Worm (Caenorhabditis elegans) whole organism, L3 larva: ENCODE measurements around the gene rab-39.

Source experiments
- R02D3.7 ChIP-seq: fragments of 150-350 bp; optimal IDR thresholded peaks from 2 replicates; lab custom pipeline; 2014; ENCODE audit warnings: missing biosample characterization, missing genetic modification characterization
- ZK546.5 ChIP-seq: sonication (generic microtip); optimal IDR thresholded peaks from 2 replicates; lab custom pipeline; 2017; ENCODE audit warnings: missing biosample characterization, missing genetic modification characterization
- aly-2 ChIP-seq: fragments of 150-350 bp; optimal IDR thresholded peaks from 2 replicates; lab custom pipeline; 2014; ENCODE audit warnings: missing biosample characterization, missing genetic modification characterization
- ama-1 ChIP-seq: fragments of 150-350 bp; optimal IDR thresholded peaks from 2 replicates; lab custom pipeline; 2018
- ceh-16 ChIP-seq: sonication (generic microtip); optimal IDR thresholded peaks from 2 replicates; lab custom pipeline; 2017; ENCODE audit warnings: missing biosample characterization, missing genetic modification characterization
- ceh-28 ChIP-seq: fragments of 150-350 bp; optimal IDR thresholded peaks from 2 replicates; lab custom pipeline; 2014; ENCODE audit warnings: missing biosample characterization, missing genetic modification reagents, missing genetic modification characterization
- ceh-82 ChIP-seq: fragments of 150-350 bp; optimal IDR thresholded peaks from 2 replicates; lab custom pipeline; 2014; ENCODE audit warnings: missing biosample characterization, missing genetic modification characterization
- ceh-9 ChIP-seq: sonication (generic microtip); optimal IDR thresholded peaks from 2 replicates; lab custom pipeline; 2018; ENCODE audit warnings: missing biosample characterization, missing genetic modification characterization
- daf-12 ChIP-seq: fragments of 150-350 bp; optimal IDR thresholded peaks from 2 replicates; lab custom pipeline; 2014; ENCODE audit warnings: missing biosample characterization, missing genetic modification reagents, missing genetic modification characterization
- egl-27 ChIP-seq: sonication (generic microtip); optimal IDR thresholded peaks from 4 replicates; lab custom pipeline; 2017; ENCODE audit warnings: missing biosample characterization, missing genetic modification reagents, missing genetic modification characterization
- egl-5 ChIP-seq: fragments of 150-350 bp; optimal IDR thresholded peaks from 2 replicates; lab custom pipeline; 2017; ENCODE audit warnings: missing biosample characterization, missing genetic modification reagents, missing genetic modification characterization, inconsistent platforms
- elt-1 ChIP-seq: fragments of 150-350 bp; optimal IDR thresholded peaks from 2 replicates; lab custom pipeline; 2014; ENCODE audit warnings: missing biosample characterization, missing genetic modification characterization
- elt-2 ChIP-seq: sonication (generic microtip); optimal IDR thresholded peaks from 2 replicates; lab custom pipeline; 2016; ENCODE audit warnings: missing genetic modification reagents, mild to moderate bottlenecking, missing genetic modification characterization, missing compliant biosample characterization
- elt-3 ChIP-seq, 3 experiments: fragments of 150-350 bp in 1 of 3; sonication (generic microtip) in 2 of 3; optimal IDR thresholded peaks; 2 replicates in 2 of 3; 4 replicates in 1 of 3; lab custom pipeline; 2014 to 2017; ENCODE audit warnings: missing biosample characterization in 3 of 3, missing genetic modification characterization in 3 of 3
- eor-1 ChIP-seq, 2 experiments: fragments of 150-350 bp; optimal IDR thresholded peaks; 2 replicates each; lab custom pipeline; 2014 to 2018; ENCODE audit warnings: missing biosample characterization in 2 of 2, missing genetic modification characterization in 2 of 2
- fkh-10 ChIP-seq: sonication (generic microtip); optimal IDR thresholded peaks from 2 replicates; lab custom pipeline; 2017; ENCODE audit warnings: missing biosample characterization, missing genetic modification reagents, missing genetic modification characterization
- fkh-2 ChIP-seq: fragments of 150-350 bp; optimal IDR thresholded peaks from 2 replicates; lab custom pipeline; 2014; ENCODE audit warnings: missing biosample characterization, missing genetic modification reagents, missing genetic modification characterization
- hmg-11 ChIP-seq: sonication (generic microtip); optimal IDR thresholded peaks from 2 replicates; lab custom pipeline; 2016; ENCODE audit warnings: missing genetic modification characterization, missing compliant biosample characterization
- jun-1 ChIP-seq: fragments of 150-350 bp; optimal IDR thresholded peaks from 2 replicates; lab custom pipeline; 2014; ENCODE audit warnings: missing biosample characterization, missing genetic modification reagents, missing genetic modification characterization
- lin-15B ChIP-seq: fragments of 150-350 bp; optimal IDR thresholded peaks from 2 replicates; lab custom pipeline; 2014; ENCODE audit warnings: missing biosample characterization, missing genetic modification characterization
- lin-39 ChIP-seq: fragments of 150-350 bp; optimal IDR thresholded peaks from 2 replicates; lab custom pipeline; 2018; ENCODE audit warnings: missing biosample characterization, missing genetic modification reagents, missing genetic modification characterization
- lsy-12 ChIP-seq: sonication (generic microtip); optimal IDR thresholded peaks from 2 replicates; lab custom pipeline; 2016; ENCODE audit warnings: mild to moderate bottlenecking, missing genetic modification characterization, missing compliant biosample characterization
- mdl-1 ChIP-seq: fragments of 150-350 bp; optimal IDR thresholded peaks from 2 replicates; lab custom pipeline; 2014; ENCODE audit warnings: missing biosample characterization, missing genetic modification characterization
- mml-1 ChIP-seq: fragments of 150-350 bp; sonication (generic microtip); optimal IDR thresholded peaks from 3 replicates; lab custom pipeline; 2014; ENCODE audit warnings: missing biosample characterization, missing genetic modification characterization
- nfya-1 ChIP-seq: sonication (generic microtip); optimal IDR thresholded peaks from 2 replicates; lab custom pipeline; 2017; ENCODE audit warnings: missing genetic modification characterization, mild to moderate bottlenecking, missing compliant biosample characterization, antibody characterized with exemption, moderate library complexity; ENCODE audit not compliant: insufficient read depth
- nhr-11 ChIP-seq: fragments of 150-350 bp; optimal IDR thresholded peaks from 2 replicates; lab custom pipeline; 2014; ENCODE audit warnings: missing biosample characterization, missing genetic modification characterization
- nhr-12 ChIP-seq: fragments of 150-350 bp; optimal IDR thresholded peaks from 2 replicates; lab custom pipeline; 2014; ENCODE audit warnings: missing biosample characterization, missing genetic modification characterization
- nhr-23 ChIP-seq: fragments of 150-350 bp; optimal IDR thresholded peaks from 2 replicates; lab custom pipeline; 2014; ENCODE audit warnings: missing biosample characterization, missing genetic modification reagents, missing genetic modification characterization
- nhr-237 ChIP-seq: fragments of 150-350 bp; optimal IDR thresholded peaks from 2 replicates; lab custom pipeline; 2014; ENCODE audit warnings: missing biosample characterization, missing genetic modification characterization
- nhr-25 ChIP-seq: sonication (generic microtip); optimal IDR thresholded peaks from 2 replicates; lab custom pipeline; 2017; ENCODE audit warnings: missing biosample characterization, missing genetic modification characterization
- nhr-28 ChIP-seq: fragments of 150-350 bp; optimal IDR thresholded peaks from 2 replicates; lab custom pipeline; 2014; ENCODE audit warnings: missing biosample characterization, missing genetic modification characterization
- nhr-67 ChIP-seq: fragments of 150-350 bp; optimal IDR thresholded peaks from 2 replicates; lab custom pipeline; 2014; ENCODE audit warnings: missing biosample characterization, missing genetic modification characterization
- nhr-76 ChIP-seq: fragments of 150-350 bp; sonication (generic microtip); optimal IDR thresholded peaks from 5 replicates; lab custom pipeline; 2014; ENCODE audit warnings: missing biosample characterization, missing genetic modification characterization
- nhr-77 ChIP-seq: fragments of 150-350 bp; optimal IDR thresholded peaks from 2 replicates; lab custom pipeline; 2014; ENCODE audit warnings: missing biosample characterization, missing genetic modification characterization
- pha-4 ChIP-seq: fragments of 150-350 bp; optimal IDR thresholded peaks from 2 replicates; lab custom pipeline; 2014; ENCODE audit warnings: missing biosample characterization, missing genetic modification reagents, missing genetic modification characterization
- pqm-1 ChIP-seq: fragments of 150-350 bp; optimal IDR thresholded peaks from 2 replicates; lab custom pipeline; 2017; ENCODE audit warnings: missing biosample characterization, missing genetic modification characterization, inconsistent platforms
- sea-2 ChIP-seq: fragments of 150-350 bp; sonication (generic microtip); optimal IDR thresholded peaks from 4 replicates; lab custom pipeline; 2014; ENCODE audit warnings: missing biosample characterization, missing genetic modification reagents, missing genetic modification characterization
- skn-1 ChIP-seq: fragments of 150-350 bp; optimal IDR thresholded peaks from 2 replicates; lab custom pipeline; 2014; ENCODE audit warnings: missing biosample characterization, missing genetic modification characterization
- snpc-4 ChIP-seq: fragments of 150-350 bp; optimal IDR thresholded peaks from 2 replicates; lab custom pipeline; 2014; ENCODE audit warnings: missing biosample characterization, missing genetic modification characterization
- tbx-2 ChIP-seq: sonication (generic microtip); optimal IDR thresholded peaks from 2 replicates; lab custom pipeline; 2016; ENCODE audit warnings: mild to moderate bottlenecking, missing genetic modification characterization, missing compliant biosample characterization
- unc-39 ChIP-seq: sonication (generic microtip); optimal IDR thresholded peaks from 4 replicates; lab custom pipeline; 2017; ENCODE audit warnings: missing biosample characterization, missing genetic modification characterization
- unc-62 ChIP-seq: fragments of 150-350 bp; sonication (generic microtip); optimal IDR thresholded peaks from 4 replicates; lab custom pipeline; 2014; ENCODE audit warnings: missing biosample characterization, missing genetic modification reagents, missing genetic modification characterization
- zag-1 ChIP-seq: fragments of 150-350 bp; optimal IDR thresholded peaks from 2 replicates; lab custom pipeline; 2014; ENCODE audit warnings: missing biosample characterization, missing genetic modification characterization
- ztf-11 ChIP-seq: fragments of 150-350 bp; optimal IDR thresholded peaks from 2 replicates; lab custom pipeline; 2014; ENCODE audit warnings: missing biosample characterization, missing genetic modification characterization
- ztf-4 ChIP-seq: fragments of 150-350 bp; optimal IDR thresholded peaks from 2 replicates; lab custom pipeline; 2014; ENCODE audit warnings: missing biosample characterization, missing genetic modification characterization

rab-39 gene

DNA sequence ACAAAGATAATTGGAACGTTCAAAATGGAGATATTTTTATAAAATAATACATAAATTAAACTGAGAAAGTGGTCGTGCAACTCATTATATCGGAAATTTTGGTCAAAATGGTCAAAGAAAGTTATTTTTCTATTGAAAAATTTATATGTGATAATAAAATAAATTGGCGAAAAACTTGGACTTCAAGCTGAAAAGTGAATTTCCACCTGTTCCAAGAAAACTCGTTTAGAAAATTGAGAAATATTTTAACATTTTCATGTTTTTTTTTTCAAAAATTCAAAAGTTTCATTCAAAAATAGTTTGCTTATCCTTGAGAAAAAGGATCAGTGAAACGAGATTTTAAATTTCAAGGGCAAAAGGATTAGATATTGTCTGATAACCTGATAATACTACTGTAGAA is 43.7 kb downstream of the rab-39 start:
- TF ChIP-seq pqm-1 (tag; lab: Kevin White, UChicago): no peak
- TF ChIP-seq ceh-16 (tag; lab: Kevin White, UChicago): no peak
- TF ChIP-seq lsy-12 (tag; lab: Kevin White, UChicago): no peak
- no peak for TF ChIP-seq ztf-4 (tag; lab: Kevin White, UChicago)

- peak; percentile 7 for TF ChIP-seq nhr-25 (tag; lab: Kevin White, UChicago)
- TF ChIP-seq nhr-28 (tag; lab: Kevin White, UChicago): no peak
Measured at ce11 chrII:9277153-9277552, 45.6 kb downstream of the rab-39 start.

ce11 chrII:9275173-9275572 is 47.5 kb downstream of the rab-39 start:
- TF ChIP-seq sea-2 (GFP tag; lab: Kevin White, UChicago) (no peak), ama-1 (lab: Kevin White, UChicago) (peak; percentile 59), lsy-12 (tag; lab: Kevin White, UChicago) (no peak)

DNA sequence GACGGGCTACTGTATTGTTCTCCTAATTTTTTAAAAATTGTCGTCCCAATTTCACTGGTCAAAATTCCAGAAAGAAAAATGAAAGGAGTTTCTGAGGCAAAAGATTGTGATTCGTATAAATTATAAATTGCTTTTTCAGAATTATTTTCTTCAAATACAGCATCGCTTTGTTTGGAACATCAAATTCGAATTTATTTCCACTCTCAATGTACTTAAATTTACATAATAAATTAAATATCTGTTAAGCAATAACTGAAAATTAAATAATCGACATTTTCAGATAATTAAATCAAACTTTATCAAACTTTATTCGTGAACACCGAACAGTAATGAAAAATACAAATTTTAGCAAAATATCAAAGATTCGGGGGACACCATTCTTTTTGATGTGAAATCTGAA is 48.0 kb downstream of the rab-39 start:
- no peak for TF ChIP-seq snpc-4 (tag; lab: Kevin White, UChicago)
- TF ChIP-seq daf-12 (tag; lab: Kevin White, UChicago): no peak
- no peak for TF ChIP-seq mdl-1
- peak; percentile 8 for TF ChIP-seq ceh-28 (tag; lab: Kevin White, UChicago)

- TF ChIP-seq egl-5 (tag; lab: Kevin White, UChicago) (peak; percentile 1), nhr-77 (tag; lab: Kevin White, UChicago) (peak; percentile 20), tbx-2 (peak; percentile 39), unc-39 (tag; lab: Kevin White, UChicago) (no peak), eor-1 (tag; optimal IDR thresholded peaks at IDR 0.05; lab: Kevin White, UChicago) (no peak), R02D3.7 (tag; lab: Kevin White, UChicago) (peak; percentile 39), ztf-4 (tag; lab: Kevin White, UChicago) (no peak), nhr-11 (tag; lab: Kevin White, UChicago) (peak; percentile 83), pha-4 (tag; lab: Kevin White, UChicago) (peak; percentile 91), nfya-1 (tag; lab: Kevin White, UChicago) (peak; percentile 93), skn-1 (peak; percentile 40), nhr-23 (peak; percentile 85), snpc-4 (tag; lab: Kevin White, UChicago) (peak; percentile 49), fkh-10 (GFP tag; lab: Kevin White, UChicago) (peak; percentile 31), zag-1 (tag; lab: Kevin White, UChicago) (peak; percentile 1), nhr-25 (tag; lab: Kevin White, UChicago) (peak; percentile 78), ceh-82 (no peak), fkh-2 (tag; lab: Kevin White, UChicago) (no peak), sea-2 (GFP tag; lab: Kevin White, UChicago) (no peak), lin-15B (tag; lab: Kevin White, UChicago) (peak; percentile 40), ztf-11 (tag; lab: Kevin White, UChicago) (no peak), ama-1 (lab: Kevin White, UChicago) (peak; percentile 62), lin-39 (tag; lab: Kevin White, UChicago) (peak; percentile 76), elt-2 (tag; lab: Kevin White, UChicago) (peak; percentile 78), jun-1 (tag; lab: Kevin White, UChicago) (peak; percentile 74), egl-27 (tag; lab: Kevin White, UChicago) (peak; percentile 40), unc-62 (GFP tag; lab: Kevin White, UChicago) (peak; percentile 84), aly-2 (tag; lab: Kevin White, UChicago) (no peak), nhr-237 (tag; lab: Kevin White, UChicago) (no peak), mdl-1 (peak; percentile 67), ceh-9 (tag; lab: Kevin White, UChicago) (no peak), ceh-16 (tag; lab: Kevin White, UChicago) (no peak), ZK546.5 (tag; lab: Kevin White, UChicago) (no peak), nhr-12 (no peak), ceh-28 (tag; lab: Kevin White, UChicago) (peak; percentile 85), hmg-11 (tag; lab: Kevin White, UChicago) (peak; percentile 74), lsy-12 (tag; lab: Kevin White, UChicago) (peak; percentile 57), elt-1 (tag; lab: Kevin White, UChicago) (no peak), daf-12 (tag; lab: Kevin White, UChicago) (no peak), elt-3 (tag; optimal IDR thresholded peaks at IDR 0.05; lab: Kevin White, UChicago) (no peak), mml-1 (tag; lab: Kevin White, UChicago) (no peak), nhr-28 (tag; lab: Kevin White, UChicago) (no peak), nhr-67 (tag; lab: Kevin White, UChicago) (no peak), nhr-76 (no peak)
Measured at ce11 chrII:9273984-9274383, 48.7 kb downstream of the rab-39 start.
